Worm (Caenorhabditis elegans): ENCODE measurements around the gene F59B10.6.

DNA sequence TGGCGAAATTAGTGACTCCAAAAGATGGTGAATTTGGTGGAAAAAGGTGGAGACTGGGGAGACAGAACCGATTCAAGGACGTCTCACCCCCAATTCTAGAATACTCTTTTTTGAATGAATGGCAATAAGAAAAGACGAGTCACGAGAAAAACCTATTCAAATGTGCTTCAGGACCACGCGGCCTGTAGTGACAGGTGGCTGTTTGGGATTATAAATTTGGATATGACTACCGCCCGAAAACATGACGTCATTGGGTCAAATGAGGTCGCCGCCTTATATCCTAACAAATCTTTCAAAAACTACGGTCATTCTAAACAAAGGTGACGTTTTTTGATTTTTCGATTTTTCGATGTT, 29.7 kb upstream of the F59B10.6 start:
- TF ChIP-seq ama-1 (optimal IDR thresholded peaks at IDR 0.05) (no peak), ama-1 (GFP tag; optimal IDR thresholded peaks at IDR 0.05) (no peak), bed-1 (GFP tag; IDR thresholded peaks at IDR 0.05) (no peak), dpl-1 (GFP tag; optimal IDR thresholded peaks at IDR 0.05) (no peak), ceh-100 (GFP tag; IDR thresholded peaks at IDR 0.05) (no peak), athp-1 (tag; optimal IDR thresholded peaks at IDR 0.05) (no peak), akir-1 (GFP tag; optimal IDR thresholded peaks at IDR 0.05) (no peak), hsf-1 (GFP tag; IDR thresholded peaks at IDR 0.05) (no peak), Y53G8AR.9 (GFP tag; conservative IDR thresholded peaks at IDR 0.05) (no peak), sdz-38 (tag; optimal IDR thresholded peaks at IDR 0.05) (no peak), K11D2.4 (GFP tag; IDR thresholded peaks at IDR 0.05) (no peak), B0261.1 (tag; optimal IDR thresholded peaks at IDR 0.05) (no peak), snpc-1.1 (tag; optimal IDR thresholded peaks at IDR 0.05; ENCODE audit: insufficient read depth) (no peak)

All from whole organism, young adult.